Worm (Caenorhabditis elegans) whole organism, late embryonic: Measurements from ENCODE around the gene Y43F8C.23.

Experiments used
- elt-2 ChIP-seq: sonication (generic microtip); optimal IDR thresholded peaks from 2 replicates; lab custom pipeline; 2016; ENCODE audit warnings: missing genetic modification reagents, missing genetic modification characterization, missing compliant biosample characterization
- lin-11 ChIP-seq: fragments of 200-800 bp; sonication (Bioruptor generic); optimal IDR thresholded peaks from 2 replicates; lab custom pipeline; 2018; ENCODE audit warnings: mild to moderate bottlenecking, missing genetic modification characterization, missing compliant biosample characterization
- nhr-11 ChIP-seq: fragments of 150-350 bp; optimal IDR thresholded peaks from 2 replicates; lab custom pipeline; 2014; ENCODE audit warnings: missing biosample characterization, missing genetic modification characterization
- pqm-1 ChIP-seq: sonication (generic microtip); optimal IDR thresholded peaks from 2 replicates; lab custom pipeline; 2016; ENCODE audit warnings: missing genetic modification characterization, missing compliant biosample characterization
- sox-2 ChIP-seq: fragments of 200-800 bp; sonication (Bioruptor generic); IDR thresholded peaks from 2 replicates; pipeline ENCODE4 v1.3.6; 2022; ENCODE audit warnings: missing genetic modification reagents, missing genetic modification characterization, missing compliant biosample characterization

DNA sequence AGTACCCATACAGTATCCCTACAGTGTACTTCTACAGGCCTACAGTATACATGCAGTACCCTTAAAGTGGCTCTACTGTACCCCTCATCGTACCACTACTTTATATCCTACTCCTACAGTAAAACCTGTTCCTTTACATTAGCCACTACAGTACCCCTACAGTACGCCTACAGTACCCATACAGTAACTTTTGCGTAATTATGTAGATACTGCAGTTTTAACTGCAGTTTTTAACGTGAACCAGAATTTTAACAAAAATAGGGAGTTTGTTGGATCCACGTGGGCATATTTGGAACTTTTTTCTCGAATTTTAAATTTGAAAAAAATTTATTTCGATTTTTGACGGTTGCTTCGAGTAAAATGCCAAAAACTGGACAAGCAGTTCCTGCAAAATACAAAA is 31.8 kb upstream of the Y43F8C.23 start, which contains the start of gene W04E12.4:
- no peak for TF ChIP-seq elt-2
- no peak for TF ChIP-seq pqm-1 (tag; lab: Kevin White, UChicago)
- no peak for TF ChIP-seq sox-2 (GFP tag; lab: Robert Waterston, UW)
- TF ChIP-seq lin-11 = no peak
- no peak for TF ChIP-seq nhr-11 (tag; lab: Kevin White, UChicago)
